Fruit fly (Drosophila melanogaster) whole organism, embryonic: ENCODE results near the gene CG14439.

Source experiments
- Adf1 ChIP-seq: fragments of 200-800 bp; sonication (Bioruptor generic); IDR thresholded peaks from 2 replicates; pipeline ENCODE4 v1.3.6; 2022; ENCODE audit warnings: missing biosample characterization, missing genetic modification characterization
- BEAF-32 ChIP-seq: fragments of 200-800 bp; sonication (Bioruptor generic); optimal IDR thresholded peaks from 3 replicates; lab custom pipeline; 2017; ENCODE audit warnings: missing biosample characterization, missing genetic modification characterization, mild to moderate bottlenecking, moderate library complexity, missing genetic modification reagents
- CG10321 ChIP-seq: fragments of 200-800 bp; sonication (Bioruptor generic); IDR thresholded peaks from 2 replicates; pipeline ENCODE4 v1.3.6; 2022; ENCODE audit warnings: missing biosample characterization, missing genetic modification characterization
- CG10431 ChIP-seq: fragments of 200-800 bp; sonication (Bioruptor generic); optimal IDR thresholded peaks from 3 replicates; lab custom pipeline; 2018; ENCODE audit warnings: missing biosample characterization, mild to moderate bottlenecking, missing genetic modification characterization
- CG10462 ChIP-seq: fragments of 200-800 bp; sonication (Bioruptor generic); optimal IDR thresholded peaks from 2 replicates; lab custom pipeline; 2016; ENCODE audit warnings: missing biosample characterization, missing genetic modification characterization
- CG10979 ChIP-seq: fragments of 200-800 bp; sonication (Bioruptor generic); optimal IDR thresholded peaks from 2 replicates; lab custom pipeline; 2018; ENCODE audit warnings: missing biosample characterization, mild to moderate bottlenecking, missing genetic modification characterization, moderate library complexity
- CG11085 ChIP-seq: fragments of 200-800 bp; sonication (Bioruptor generic); IDR thresholded peaks from 2 replicates; pipeline ENCODE4 v1.3.6; 2022; ENCODE audit warnings: missing biosample characterization, missing genetic modification characterization
- CG11695 ChIP-seq: fragments of 200-800 bp; sonication (Bioruptor generic); IDR thresholded peaks from 3 replicates; pipeline ENCODE4 v1.3.6; 2022; ENCODE audit warnings: missing biosample characterization, missing genetic modification characterization
- CG14441 ChIP-seq: fragments of 200-800 bp; sonication (Bioruptor generic); IDR thresholded peaks from 2 replicates; pipeline ENCODE4 v1.3.6; 2022; ENCODE audit warnings: missing biosample characterization, missing genetic modification characterization
- CG1529 ChIP-seq: fragments of 200-800 bp; sonication (Bioruptor generic); optimal IDR thresholded peaks from 3 replicates; lab custom pipeline; 2018; ENCODE audit warnings: missing biosample characterization, missing genetic modification characterization
- CG1603 ChIP-seq: fragments of 200-800 bp; sonication (Bioruptor generic); optimal IDR thresholded peaks from 2 replicates; lab custom pipeline; 2019; ENCODE audit warnings: missing biosample characterization, mild to moderate bottlenecking, missing genetic modification characterization, moderate library complexity
- CG16779 ChIP-seq: fragments of 200-800 bp; sonication (Bioruptor generic); IDR thresholded peaks from 2 replicates; pipeline ENCODE4 v1.3.6; 2022; ENCODE audit warnings: missing biosample characterization, missing genetic modification characterization
- CG16815 ChIP-seq: fragments of 200-800 bp; sonication (Bioruptor generic); optimal IDR thresholded peaks from 3 replicates; lab custom pipeline; 2017; ENCODE audit warnings: missing biosample characterization, mild to moderate bottlenecking, missing genetic modification characterization
- CG17361 ChIP-seq: fragments of 200-800 bp; sonication (Bioruptor generic); IDR thresholded peaks from 3 replicates; pipeline ENCODE4 v1.3.6; 2022; ENCODE audit warnings: missing biosample characterization, missing genetic modification characterization
- CG17829 ChIP-seq: fragments of 200-800 bp; optimal IDR thresholded peaks from 2 replicates; lab custom pipeline; 2019; ENCODE audit warnings: missing biosample characterization, mild to moderate bottlenecking, missing genetic modification characterization, moderate library complexity
- CG2199 ChIP-seq: fragments of 200-800 bp; sonication (Bioruptor generic); IDR thresholded peaks from 3 replicates; pipeline ENCODE4 v1.3.6; 2022; ENCODE audit warnings: missing biosample characterization, missing genetic modification characterization
- CG2875 ChIP-seq: fragments of 200-800 bp; sonication (Bioruptor generic); optimal IDR thresholded peaks from 2 replicates; lab custom pipeline; 2017; ENCODE audit warnings: missing biosample characterization, mild to moderate bottlenecking, missing genetic modification characterization, missing genetic modification reagents
- CG30020 ChIP-seq: fragments of 200-800 bp; optimal IDR thresholded peaks from 2 replicates; lab custom pipeline; 2019; ENCODE audit warnings: missing biosample characterization, mild to moderate bottlenecking, missing genetic modification characterization, moderate library complexity
- CG4328 ChIP-seq: fragments of 200-800 bp; sonication (Bioruptor generic); optimal IDR thresholded peaks from 3 replicates; lab custom pipeline; 2017; ENCODE audit warnings: missing biosample characterization, missing genetic modification reagents, missing genetic modification characterization
- CG6272 ChIP-seq: fragments of 200-800 bp; sonication (Bioruptor generic); IDR thresholded peaks from 2 replicates; pipeline ENCODE4 v1.3.6; 2022; ENCODE audit warnings: missing biosample characterization, missing genetic modification characterization
- CG8478 ChIP-seq: fragments of >200 bp; optimal IDR thresholded peaks from 2 replicates; lab custom pipeline; 2018
- CG8924 ChIP-seq: fragments of 200-800 bp; optimal IDR thresholded peaks from 3 replicates; lab custom pipeline; 2019; ENCODE audit warnings: missing biosample characterization, mild to moderate bottlenecking, missing genetic modification characterization, moderate library complexity
- Camta ChIP-seq: fragments of 200-800 bp; sonication (Bioruptor generic); optimal IDR thresholded peaks from 2 replicates; lab custom pipeline; 2016; ENCODE audit warnings: missing biosample characterization, missing genetic modification characterization
- CrebB ChIP-seq: fragments of 200-800 bp; sonication (Bioruptor generic); optimal IDR thresholded peaks from 3 replicates; lab custom pipeline; 2018; ENCODE audit warnings: missing biosample characterization, mild to moderate bottlenecking, missing genetic modification characterization
- Hr3 ChIP-seq: fragments of 200-800 bp; sonication (Bioruptor generic); optimal IDR thresholded peaks from 3 replicates; lab custom pipeline; 2016; ENCODE audit warnings: missing biosample characterization, missing genetic modification characterization
- Hr78 ChIP-seq, 2 experiments: fragments of 200-800 bp in 1 of 2; fragments of >200 bp in 1 of 2; sonication (Bioruptor generic) in 1 of 2; optimal IDR thresholded peaks; 2 replicates each; lab custom pipeline; 2017 to 2019; ENCODE audit warnings: missing biosample characterization in 2 of 2, missing genetic modification characterization in 2 of 2, mild to moderate bottlenecking in 1 of 2, moderate library complexity in 1 of 2
- Mes4 ChIP-seq: fragments of 200-800 bp; sonication (Bioruptor generic); optimal IDR thresholded peaks from 2 replicates; lab custom pipeline; 2016; ENCODE audit warnings: missing biosample characterization, missing genetic modification characterization
- NfI ChIP-seq: fragments of 200-800 bp; sonication (Bioruptor generic); optimal IDR thresholded peaks from 3 replicates; lab custom pipeline; 2018; ENCODE audit warnings: missing biosample characterization, mild to moderate bottlenecking, missing genetic modification characterization, moderate library complexity
- Oli ChIP-seq: fragments of 200-800 bp; sonication (Bioruptor generic); optimal IDR thresholded peaks from 2 replicates; lab custom pipeline; 2018; ENCODE audit warnings: missing biosample characterization, mild to moderate bottlenecking, missing genetic modification characterization, moderate library complexity
- Rfx ChIP-seq: fragments of 200-800 bp; sonication (Bioruptor generic); IDR thresholded peaks from 2 replicates; pipeline ENCODE4 v1.3.6; 2022; ENCODE audit warnings: missing biosample characterization, missing genetic modification characterization
- Stat92E ChIP-seq, 3 experiments: fragments of >200 bp in 2 of 3; fragments of 200-800 bp in 1 of 3; sonication (Bioruptor generic) in 1 of 3; optimal IDR thresholded peaks; 2 replicates each; lab custom pipeline; 2017 to 2019; ENCODE audit warnings: missing biosample characterization in 3 of 3, missing genetic modification characterization in 3 of 3, mild to moderate bottlenecking in 1 of 3, moderate library complexity in 1 of 3
- ab ChIP-seq: fragments of 200-800 bp; sonication (Bioruptor generic); optimal IDR thresholded peaks from 2 replicates; lab custom pipeline; 2016; ENCODE audit warnings: missing biosample characterization, missing genetic modification characterization
- abd-A ChIP-seq: fragments of 200-800 bp; sonication (Bioruptor generic); optimal IDR thresholded peaks from 3 replicates; lab custom pipeline; 2019; ENCODE audit warnings: missing biosample characterization, mild to moderate bottlenecking, missing genetic modification characterization, moderate library complexity
- ash1 ChIP-seq: fragments of 200-800 bp; sonication (Bioruptor generic); optimal IDR thresholded peaks from 2 replicates; lab custom pipeline; 2018; ENCODE audit warnings: missing biosample characterization, mild to moderate bottlenecking, missing genetic modification characterization
- ato ChIP-seq: fragments of 200-800 bp; sonication (Bioruptor generic); IDR thresholded peaks from 2 replicates; pipeline ENCODE4 v1.3.6; 2022; ENCODE audit warnings: missing biosample characterization, missing genetic modification characterization; ENCODE audit not compliant: partially characterized antibody
- bigmax ChIP-seq: fragments of 200-800 bp; sonication (Bioruptor generic); optimal IDR thresholded peaks from 2 replicates; lab custom pipeline; 2018; ENCODE audit warnings: missing biosample characterization, mild to moderate bottlenecking, missing genetic modification characterization
- cg ChIP-seq: fragments of 200-800 bp; sonication (Bioruptor generic); optimal IDR thresholded peaks from 3 replicates; lab custom pipeline; 2019; ENCODE audit warnings: missing biosample characterization, mild to moderate bottlenecking, missing genetic modification characterization, moderate library complexity
- crc ChIP-seq: fragments of 200-800 bp; sonication (Bioruptor generic); optimal IDR thresholded peaks from 2 replicates; lab custom pipeline; 2016; ENCODE audit warnings: missing biosample characterization, missing genetic modification characterization
- danr ChIP-seq: fragments of 200-800 bp; sonication (Bioruptor generic); IDR thresholded peaks from 2 replicates; pipeline ENCODE4 v1.3.6; 2022; ENCODE audit warnings: missing biosample characterization, missing genetic modification characterization
- dati ChIP-seq: fragments of 200-800 bp; sonication (Bioruptor generic); IDR thresholded peaks from 2 replicates; pipeline ENCODE4 v1.3.6; 2022; ENCODE audit warnings: missing biosample characterization, missing genetic modification characterization
- disco-r ChIP-seq: fragments of 200-800 bp; sonication (Bioruptor generic); optimal IDR thresholded peaks from 2 replicates; lab custom pipeline; 2016; ENCODE audit warnings: missing biosample characterization, missing genetic modification characterization
- grn ChIP-seq: fragments of 200-800 bp; sonication (Bioruptor generic); optimal IDR thresholded peaks from 3 replicates; lab custom pipeline; 2017; ENCODE audit warnings: missing biosample characterization, missing genetic modification characterization
- gro ChIP-seq: fragments of 200-800 bp; sonication (Bioruptor generic); optimal IDR thresholded peaks from 2 replicates; lab custom pipeline; 2016; ENCODE audit warnings: missing biosample characterization, missing genetic modification characterization
- mld ChIP-seq: fragments of 200-800 bp; sonication (Bioruptor generic); IDR thresholded peaks from 3 replicates; pipeline ENCODE4 v1.3.6; 2022; ENCODE audit warnings: missing biosample characterization, missing genetic modification characterization; ENCODE audit not compliant: partially characterized antibody
- pros ChIP-seq: fragments of 200-800 bp; sonication (Bioruptor generic); optimal IDR thresholded peaks from 3 replicates; lab custom pipeline; 2019; ENCODE audit warnings: missing biosample characterization, mild to moderate bottlenecking, missing genetic modification characterization, moderate library complexity
- rib ChIP-seq: fragments of 200-800 bp; sonication (Bioruptor generic); IDR thresholded peaks from 2 replicates; pipeline ENCODE4 v1.3.6; 2022; ENCODE audit warnings: missing biosample characterization, missing genetic modification characterization
- row ChIP-seq: fragments of 200-800 bp; sonication (Bioruptor generic); IDR thresholded peaks from 3 replicates; pipeline ENCODE4 v1.3.6; 2022; ENCODE audit warnings: missing biosample characterization, missing genetic modification characterization
- sens ChIP-seq: fragments of 200-800 bp; sonication (Bioruptor generic); peaks from one replicate; lab custom pipeline; 2016; ENCODE audit warnings: missing biosample characterization, missing genetic modification characterization
- sqz ChIP-seq: fragments of 200-800 bp; sonication (Bioruptor generic); optimal IDR thresholded peaks from 3 replicates; lab custom pipeline; 2018; ENCODE audit warnings: missing biosample characterization, mild to moderate bottlenecking, missing genetic modification characterization
- tna ChIP-seq: fragments of 200-800 bp; sonication (Bioruptor generic); IDR thresholded peaks from 2 replicates; pipeline ENCODE4 v1.3.6; 2022; ENCODE audit warnings: missing biosample characterization, missing genetic modification characterization; ENCODE audit not compliant: partially characterized antibody

Gene CG14439

DNA sequence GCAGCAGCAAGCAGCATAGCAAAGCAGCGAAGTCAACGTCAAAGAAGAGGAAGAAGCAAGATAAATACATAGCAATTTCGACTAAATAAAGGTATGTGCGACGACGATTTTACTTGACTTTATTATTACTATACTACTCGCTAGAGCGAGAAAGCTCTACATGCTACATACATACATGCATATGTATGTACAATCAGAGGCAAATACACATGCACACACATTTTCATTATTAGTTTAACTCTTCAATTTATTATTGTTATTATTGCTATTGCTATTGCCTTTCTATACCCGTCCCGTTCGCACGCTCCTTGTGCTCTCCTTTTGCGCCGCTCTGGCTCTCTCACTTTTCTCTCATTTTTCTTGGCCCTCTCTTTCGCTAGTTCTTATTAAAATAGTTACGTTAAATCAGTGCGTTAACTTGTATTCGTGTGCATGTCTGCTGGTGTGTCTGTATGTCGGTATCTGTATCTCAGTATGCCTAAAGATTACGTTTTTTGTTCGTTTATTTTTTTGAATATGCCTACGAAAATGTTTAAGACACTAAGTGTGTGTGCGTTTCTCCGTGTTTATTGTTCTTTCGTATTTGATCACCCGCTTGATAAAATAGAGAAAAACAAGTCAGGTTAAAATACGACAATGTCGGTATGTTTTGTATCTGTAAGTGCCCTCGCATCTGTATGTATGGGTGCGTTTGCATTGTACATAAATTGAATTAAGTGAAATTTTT, 46.9 kb upstream of the CG14439 start:
- TF ChIP-seq ab (GFP tag; lab: Kevin White, UChicago) (no peak), Hr78 (GFP tag; optimal IDR thresholded peaks at IDR 0.05; lab: Kevin White, UChicago) (no peak), Adf1 (peak; percentile 90), CG17361 (no peak), CG16815 (GFP tag; lab: Kevin White, UChicago) (no peak), grn (GFP tag; lab: Kevin White, UChicago) (peak; percentile 81), CG10979 (tag; lab: Kevin White, UChicago) (no peak), ash1 (GFP tag; lab: Kevin White, UChicago) (no peak), CG10431 (GFP tag; lab: Kevin White, UChicago) (no peak), CG6272 (no peak), CG10321 (GFP tag; lab: Robert Waterston, UW) (peak; percentile 52; the same call in 1 of the 2 replicates), abd-A (tag; lab: Kevin White, UChicago) (peak; percentile 59), CG8478 (lab: Kevin White, UChicago) (no peak), disco-r (GFP tag; lab: Kevin White, UChicago) (no peak), rib (GFP tag; lab: Robert Waterston, UW) (no peak), danr (no peak), crc (GFP tag; lab: Kevin White, UChicago) (no peak), dati (GFP tag; lab: Robert Waterston, UW) (no peak), CG11695 (no peak), pros (peak; percentile 53), CrebB (tag; lab: Kevin White, UChicago) (no peak), ato (GFP tag; lab: Robert Waterston, UW) (no peak), Oli (tag; lab: Kevin White, UChicago) (no peak), row (GFP tag; lab: Robert Waterston, UW) (no peak), Camta (GFP tag; lab: Kevin White, UChicago) (no peak), CG17829 (no peak), cg (GFP tag; lab: Kevin White, UChicago) (peak; percentile 75), CG8924 (peak; percentile 71), CG2875 (GFP tag; lab: Kevin White, UChicago) (no peak), tna (GFP tag; lab: Robert Waterston, UW) (no peak), CG30020 (no peak), BEAF-32 (GFP tag; lab: Kevin White, UChicago) (no peak), CG14441 (GFP tag; lab: Robert Waterston, UW) (peak; percentile 54), Stat92E (GFP tag; optimal IDR thresholded peaks at IDR 0.05; lab: Kevin White, UChicago) (no peak), CG2199 (GFP tag; lab: Robert Waterston, UW) (peak; percentile 45; the same call in 1 of the 3 replicates), CG10462 (no peak), sqz (GFP tag; lab: Kevin White, UChicago) (peak; percentile 4), bigmax (no peak), NfI (GFP tag; lab: Kevin White, UChicago) (no peak), gro (GFP tag; lab: Kevin White, UChicago) (peak; percentile 6), Rfx (no peak; the same call in 1 of the 2 replicates), CG1603 (no peak), CG4328 (no peak), Mes4 (GFP tag; lab: Kevin White, UChicago) (no peak), Hr3 (no peak), mld (GFP tag; lab: Robert Waterston, UW) (no peak), CG16779 (no peak), CG11085 (GFP tag; lab: Robert Waterston, UW) (no peak), sens (GFP tag; lab: Kevin White, UChicago) (peak; percentile 74), CG1529 (GFP tag; lab: Kevin White, UChicago) (no peak)
